Fruit fly (Drosophila melanogaster): ENCODE measurements around the gene CG4281.
A peak's percentile ranks its signal among the peaks of the same experiment; 100 is the strongest.

The CG4281 gene

DNA sequence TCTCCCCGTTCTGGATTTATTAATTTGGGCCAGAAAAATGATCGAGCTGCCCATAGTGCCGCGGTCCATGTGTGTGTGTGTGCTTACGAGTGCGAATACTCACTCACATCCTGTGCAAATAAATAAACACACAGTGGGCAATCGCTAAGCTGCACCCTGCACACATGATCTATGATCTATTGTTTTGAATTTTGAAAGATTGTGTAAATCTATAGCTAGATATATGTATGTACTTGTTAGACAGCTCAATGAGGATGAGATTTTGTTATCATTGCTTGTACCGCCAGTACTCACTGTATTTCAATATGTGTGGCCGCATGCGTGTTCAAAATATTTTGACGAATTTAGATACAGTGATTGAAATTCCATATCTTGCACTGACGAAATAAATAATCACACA is 18.2 kb upstream of the CG4281 start (continued):
- TF ChIP-seq CG6163 (GFP tag; IDR thresholded peaks at IDR 0.05) (peak; percentile 94), CG15336 (GFP tag; IDR thresholded peaks at IDR 0.05) (peak; percentile 92), achi (GFP tag; optimal IDR thresholded peaks at IDR 0.05) (peak; percentile 82), Hr38 (GFP tag; optimal IDR thresholded peaks at IDR 0.05) (peak; percentile 67), Smox (GFP tag; optimal IDR thresholded peaks at IDR 0.05) (peak; percentile 80), CG8119 (GFP tag; IDR thresholded peaks at IDR 0.05) (peak; percentile 90), topi (GFP tag; optimal IDR thresholded peaks at IDR 0.05) (peak; percentile 88), CG11762 (GFP tag; optimal IDR thresholded peaks at IDR 0.05; ENCODE audit: insufficient read depth) (peak; percentile 83), CG16779 (tag; optimal IDR thresholded peaks at IDR 0.05) (peak; percentile 78), cyc (GFP tag; optimal IDR thresholded peaks at IDR 0.05) (peak; percentile 87), fkh (GFP tag; optimal IDR thresholded peaks at IDR 0.05) (no peak), Ets21C (GFP tag; optimal IDR thresholded peaks at IDR 0.05) (peak; percentile 85), CG10669 (GFP tag; optimal IDR thresholded peaks at IDR 0.05) (peak; percentile 90), vri (GFP tag; optimal IDR thresholded peaks at IDR 0.05) (peak; percentile 80), CG3032 (tag; optimal IDR thresholded peaks at IDR 0.05) (peak; percentile 88)

DNA sequence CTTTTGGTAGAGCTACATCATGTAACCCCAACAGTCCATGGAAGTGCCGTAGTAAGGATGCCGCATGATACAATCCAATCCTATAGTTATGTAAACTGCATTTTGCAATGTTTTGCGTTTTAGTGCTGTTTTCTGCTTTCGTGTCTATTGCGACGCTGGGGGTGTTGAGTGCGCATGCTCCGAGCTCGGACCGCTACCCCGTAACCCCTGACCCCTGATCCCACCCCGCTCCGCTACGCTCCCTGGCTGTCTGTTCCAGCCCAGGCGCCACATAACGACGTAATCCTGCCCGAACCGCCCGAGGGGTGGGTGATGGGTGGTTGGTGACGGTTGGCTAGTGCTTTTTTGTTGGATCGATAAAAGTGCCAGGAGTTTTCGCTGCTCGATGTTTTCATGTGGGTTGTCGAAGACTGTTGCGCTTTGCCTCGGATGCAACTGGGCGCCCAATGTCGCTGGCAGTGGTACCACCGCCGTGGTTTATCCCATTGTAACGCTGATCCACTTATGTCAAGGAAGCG is 17.0 kb upstream of the CG4281 start:
- TF ChIP-seq Ets96B (tag; optimal IDR thresholded peaks at IDR 0.05) (no peak), Ets21C (GFP tag; optimal IDR thresholded peaks at IDR 0.05) (no peak), Eip78C (GFP tag) (no peak), CG31627 (GFP tag; optimal IDR thresholded peaks at IDR 0.05) (no peak), CG8119 (GFP tag; IDR thresholded peaks at IDR 0.05) (no peak), Smox (GFP tag; optimal IDR thresholded peaks at IDR 0.05) (no peak), CG8319 (GFP tag; optimal IDR thresholded peaks at IDR 0.05) (no peak), esn (GFP tag; optimal IDR thresholded peaks at IDR 0.05) (no peak), Sox15 (GFP tag; optimal IDR thresholded peaks at IDR 0.05) (no peak)

DNA sequence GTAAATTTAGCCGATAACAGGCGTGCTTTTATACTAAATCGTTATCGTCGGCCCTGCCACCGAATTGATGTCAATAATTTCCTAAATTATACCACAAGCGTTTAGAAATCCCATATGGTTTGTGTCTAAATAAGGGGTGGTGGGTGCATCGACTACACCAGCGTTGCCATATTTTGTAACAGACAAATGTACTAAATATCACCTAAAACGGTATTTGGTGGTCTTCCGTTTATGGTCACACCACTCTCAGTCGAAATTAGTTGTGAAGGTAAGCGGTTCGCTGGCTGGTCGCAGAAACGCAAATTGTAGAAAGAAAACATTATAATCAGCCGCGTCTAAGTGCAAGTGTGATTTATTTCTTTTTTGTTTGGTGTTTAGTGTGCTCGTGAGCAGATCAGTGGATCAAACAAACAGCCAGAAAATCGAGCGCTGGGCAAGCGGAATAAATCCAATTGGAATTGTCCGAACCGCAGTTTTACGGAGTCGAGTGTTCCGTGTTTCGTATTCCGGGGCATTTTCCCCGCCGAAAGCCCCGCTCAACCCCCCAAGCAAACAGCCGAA is 15.5 kb upstream of the CG4281 start, which contains the start of the genes CG16903 and Unc-76:
Gene CG16903 (minus strand): TSS at position 39 of the 561 bp plus-strand sequence.
Gene Unc-76 (plus strand): TSS at position 244 of the 561 bp plus-strand sequence.
- TF ChIP-seq CG34406 (GFP tag; optimal IDR thresholded peaks at IDR 0.05) (no peak), CG10631 (GFP tag; optimal IDR thresholded peaks at IDR 0.05) (no peak), acj6 (GFP tag; optimal IDR thresholded peaks at IDR 0.05) (no peak), Lpt (GFP tag; optimal IDR thresholded peaks at IDR 0.05) (no peak), salr (GFP tag; optimal IDR thresholded peaks at IDR 0.05) (peak in 1 of 2 experiments; percentile 2), CG8319 (GFP tag; optimal IDR thresholded peaks at IDR 0.05) (no peak), CG6792 (GFP tag; optimal IDR thresholded peaks at IDR 0.05) (no peak), OdsH (GFP tag; optimal IDR thresholded peaks at IDR 0.05) (no peak), Sox15 (GFP tag; optimal IDR thresholded peaks at IDR 0.05) (no peak), CG10669 (GFP tag; optimal IDR thresholded peaks at IDR 0.05) (no peak), Blimp-1 (GFP tag; optimal IDR thresholded peaks at IDR 0.05) (no peak), eg (GFP tag; IDR thresholded peaks at IDR 0.05) (0 out of 3 replicates have a peak, but pooled peaks have one; percentile 7), svp (GFP tag) (peak; percentile 70), CG8632 (GFP tag; optimal IDR thresholded peaks at IDR 0.05) (no peak), CG8119 (GFP tag; IDR thresholded peaks at IDR 0.05) (peak; percentile 34; the same call in 1 of the 3 replicates), cyc (GFP tag; optimal IDR thresholded peaks at IDR 0.05) (no peak), esn (GFP tag; optimal IDR thresholded peaks at IDR 0.05) (peak; percentile 17), Eip78C (GFP tag) (peak; percentile 83), CG6163 (GFP tag; IDR thresholded peaks at IDR 0.05) (0 out of 3 replicates have a peak, but pooled peaks have one; percentile 26), CG31627 (GFP tag; optimal IDR thresholded peaks at IDR 0.05) (no peak), Eip93F (GFP tag; optimal IDR thresholded peaks at IDR 0.05) (no peak), CG11762 (GFP tag; optimal IDR thresholded peaks at IDR 0.05; ENCODE audit: insufficient read depth) (no peak), CG6276 (GFP tag; optimal IDR thresholded peaks at IDR 0.05) (no peak), Met (GFP tag; optimal IDR thresholded peaks at IDR 0.05) (no peak), CG3919 (GFP tag; optimal IDR thresholded peaks at IDR 0.05) (peak; percentile 6), pdm3 (GFP tag; optimal IDR thresholded peaks at IDR 0.05) (no peak), Smox (GFP tag; optimal IDR thresholded peaks at IDR 0.05) (no peak), CG6808 (GFP tag; optimal IDR thresholded peaks at IDR 0.05) (peak; percentile 13), ss (GFP tag; optimal IDR thresholded peaks at IDR 0.05) (peak; percentile 41 to 54), Hr39 (GFP tag; optimal IDR thresholded peaks at IDR 0.05) (no peak), net (GFP tag; optimal IDR thresholded peaks at IDR 0.05) (no peak), fkh (GFP tag; optimal IDR thresholded peaks at IDR 0.05) (peak; percentile 11), CG32006 (GFP tag; optimal IDR thresholded peaks at IDR 0.05) (no peak), dsx (GFP tag; optimal IDR thresholded peaks at IDR 0.05; ENCODE audit: poor library complexity, severe bottlenecking) (peak; percentile 59), Ets21C (GFP tag; optimal IDR thresholded peaks at IDR 0.05) (no peak), CG15336 (GFP tag; IDR thresholded peaks at IDR 0.05) (peak; percentile 30; the same call in 1 of the 2 replicates), dac (GFP tag; optimal IDR thresholded peaks at IDR 0.05) (no peak)
